Worm (Caenorhabditis elegans): ENCODE results near the gene srb-16.
A peak's percentile ranks its signal among the peaks of the same experiment; 100 is the strongest.

The srb-16 gene

ce11 chrII:5150829-5151228 is at the start of gene srb-16:
TSS of gene srb-16 (minus strand) at chrII:5150929.
- no peak for TF ChIP-seq ceh-30 (tag; optimal IDR thresholded peaks at IDR 0.05)
- TF ChIP-seq dve-1 (tag; optimal IDR thresholded peaks at IDR 0.05), result no peak
- TF ChIP-seq ceh-22 (tag; optimal IDR thresholded peaks at IDR 0.05), result no peak

ce11 chrII:5199497-5199896 is 48.8 kb upstream of the srb-16 start, which contains the start of gene msp-50:
TSS of gene msp-50 (plus strand) at chrII:5199797.
- TF ChIP-seq tbx-2 (tag; optimal IDR thresholded peaks at IDR 0.05) (no peak), K02D7.2 (tag; optimal IDR thresholded peaks at IDR 0.05) (no peak), pqm-1 (tag; optimal IDR thresholded peaks at IDR 0.05) (no peak), zip-5 (tag; optimal IDR thresholded peaks at IDR 0.05) (no peak), pax-1 (tag; optimal IDR thresholded peaks at IDR 0.05) (no peak), ahr-1 (tag; optimal IDR thresholded peaks at IDR 0.05) (no peak), dmd-4 (tag; optimal IDR thresholded peaks at IDR 0.05; ENCODE audit: borderline replicate concordance) (no peak), ets-4 (tag; optimal IDR thresholded peaks at IDR 0.05) (no peak), ref-2 (tag; optimal IDR thresholded peaks at IDR 0.05) (no peak), ceh-24 (tag; optimal IDR thresholded peaks at IDR 0.05) (no peak), unc-86 (tag; optimal IDR thresholded peaks at IDR 0.05) (no peak), madf-2 (tag; optimal IDR thresholded peaks at IDR 0.05) (no peak), sdc-2 (tag; optimal IDR thresholded peaks at IDR 0.05) (no peak), ceh-14 (tag; optimal IDR thresholded peaks at IDR 0.05) (no peak), hlh-30 (tag; optimal IDR thresholded peaks at IDR 0.05; ENCODE audit: insufficient read depth) (no peak), T23F11.4 (GFP tag; optimal IDR thresholded peaks at IDR 0.05) (no peak), hlh-6 (tag; optimal IDR thresholded peaks at IDR 0.05) (no peak), elt-4 (tag; optimal IDR thresholded peaks at IDR 0.05) (no peak)

ce11 chrII:5195504-5195903 is 44.8 kb upstream of the srb-16 start, which contains the start of gene C34F11.5:
TSS of gene C34F11.5 (plus strand) at chrII:5195804.
- no peak for TF ChIP-seq unc-42 (tag; optimal IDR thresholded peaks at IDR 0.05)
- TF ChIP-seq F13H6.1 (tag; optimal IDR thresholded peaks at IDR 0.05), result no peak
- no peak for TF ChIP-seq hlh-8 (tag; optimal IDR thresholded peaks at IDR 0.05)
- no peak for TF ChIP-seq ama-1 (optimal IDR thresholded peaks at IDR 0.05)
- no peak for TF ChIP-seq fkh-10 (GFP tag; optimal IDR thresholded peaks at IDR 0.05)
- no peak for TF ChIP-seq ceh-14 (tag; optimal IDR thresholded peaks at IDR 0.05)
- TF ChIP-seq pros-1 (tag; optimal IDR thresholded peaks at IDR 0.05), result no peak
- TF ChIP-seq rnt-1 (tag; optimal IDR thresholded peaks at IDR 0.05), result no peak
- TF ChIP-seq ceh-24 (tag; optimal IDR thresholded peaks at IDR 0.05), result no peak

DNA sequence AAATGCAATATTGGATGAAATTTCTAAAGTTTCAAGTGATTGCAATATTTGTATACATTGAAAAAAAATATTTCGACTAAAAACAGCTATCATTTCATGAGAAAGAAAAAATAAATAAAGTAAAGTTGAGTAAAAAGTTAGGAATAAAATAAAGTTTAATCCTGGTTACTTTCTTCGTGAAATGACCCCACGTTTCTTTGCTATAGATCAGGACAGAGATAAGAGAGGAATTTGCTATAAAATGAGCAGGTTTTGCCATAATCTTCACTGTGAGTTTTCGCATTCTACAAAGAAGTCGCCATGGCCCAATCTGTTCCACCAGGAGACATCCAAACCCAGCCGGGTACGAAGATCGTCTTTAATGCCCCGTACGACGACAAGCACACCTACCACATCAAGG is 43.3 kb upstream of the srb-16 start, which contains the start of gene msp-49:
msp-49 (plus strand) TSS at position 301 of the 400 bp plus-strand sequence.
- TF ChIP-seq lin-11 (tag; optimal IDR thresholded peaks at IDR 0.05), result no peak
- no peak for TF ChIP-seq ttx-3 (tag; optimal IDR thresholded peaks at IDR 0.05)
- TF ChIP-seq odd-2 (tag; optimal IDR thresholded peaks at IDR 0.05), result no peak
- no peak for TF ChIP-seq fkh-10 (GFP tag; optimal IDR thresholded peaks at IDR 0.05)
- TF ChIP-seq hlh-30 (tag; optimal IDR thresholded peaks at IDR 0.05; ENCODE audit: insufficient read depth), result no peak
- no peak for TF ChIP-seq T23F11.4 (GFP tag; optimal IDR thresholded peaks at IDR 0.05)
- TF ChIP-seq unc-86 (tag; optimal IDR thresholded peaks at IDR 0.05), result no peak
- no peak for TF ChIP-seq pat-9 (tag; optimal IDR thresholded peaks at IDR 0.05)
- no peak for TF ChIP-seq C38D4.7 (GFP tag; optimal IDR thresholded peaks at IDR 0.05)
- TF ChIP-seq pros-1 (tag; optimal IDR thresholded peaks at IDR 0.05), result no peak
- no peak for TF ChIP-seq ceh-6 (GFP tag; optimal IDR thresholded peaks at IDR 0.05)
- no peak for TF ChIP-seq ceh-9 (tag; optimal IDR thresholded peaks at IDR 0.05)

ce11 chrII:5191766-5192165 is 41.0 kb upstream of the srb-16 start:
- no peak for TF ChIP-seq lim-6 (tag; optimal IDR thresholded peaks at IDR 0.05)
- no peak for TF ChIP-seq ceh-22 (tag; optimal IDR thresholded peaks at IDR 0.05)
- TF ChIP-seq nhr-232 (tag; optimal IDR thresholded peaks at IDR 0.05), result no peak
- no peak for TF ChIP-seq ceh-14 (tag; optimal IDR thresholded peaks at IDR 0.05)
- TF ChIP-seq odd-2 (tag; optimal IDR thresholded peaks at IDR 0.05), result no peak
- TF ChIP-seq elt-2 (tag; optimal IDR thresholded peaks at IDR 0.05), result peak; percentile 71

All from whole organism, late embryonic.